Worm (Caenorhabditis elegans) whole organism, L3 larva: ENCODE data around the gene R07E3.7.

ENCODE experiments used
- R02D3.7 ChIP-seq: fragments of 150-350 bp; optimal IDR thresholded peaks from 2 replicates; lab custom pipeline; 2014; ENCODE audit warnings: missing biosample characterization, missing genetic modification characterization
- ZK546.5 ChIP-seq: sonication (generic microtip); optimal IDR thresholded peaks from 2 replicates; lab custom pipeline; 2017; ENCODE audit warnings: missing biosample characterization, missing genetic modification characterization
- aly-2 ChIP-seq: fragments of 150-350 bp; optimal IDR thresholded peaks from 2 replicates; lab custom pipeline; 2014; ENCODE audit warnings: missing biosample characterization, missing genetic modification characterization
- ama-1 ChIP-seq: fragments of 150-350 bp; optimal IDR thresholded peaks from 2 replicates; lab custom pipeline; 2018
- ceh-16 ChIP-seq: sonication (generic microtip); optimal IDR thresholded peaks from 2 replicates; lab custom pipeline; 2017; ENCODE audit warnings: missing biosample characterization, missing genetic modification characterization
- ceh-28 ChIP-seq: fragments of 150-350 bp; optimal IDR thresholded peaks from 2 replicates; lab custom pipeline; 2014; ENCODE audit warnings: missing biosample characterization, missing genetic modification reagents, missing genetic modification characterization
- ceh-82 ChIP-seq: fragments of 150-350 bp; optimal IDR thresholded peaks from 2 replicates; lab custom pipeline; 2014; ENCODE audit warnings: missing biosample characterization, missing genetic modification characterization
- ceh-9 ChIP-seq: sonication (generic microtip); optimal IDR thresholded peaks from 2 replicates; lab custom pipeline; 2018; ENCODE audit warnings: missing biosample characterization, missing genetic modification characterization
- daf-12 ChIP-seq: fragments of 150-350 bp; optimal IDR thresholded peaks from 2 replicates; lab custom pipeline; 2014; ENCODE audit warnings: missing biosample characterization, missing genetic modification reagents, missing genetic modification characterization
- elt-1 ChIP-seq: fragments of 150-350 bp; optimal IDR thresholded peaks from 2 replicates; lab custom pipeline; 2014; ENCODE audit warnings: missing biosample characterization, missing genetic modification characterization
- elt-2 ChIP-seq: sonication (generic microtip); optimal IDR thresholded peaks from 2 replicates; lab custom pipeline; 2016; ENCODE audit warnings: missing genetic modification reagents, mild to moderate bottlenecking, missing genetic modification characterization, missing compliant biosample characterization
- elt-3 ChIP-seq, 3 experiments: fragments of 150-350 bp in 1 of 3; sonication (generic microtip) in 2 of 3; optimal IDR thresholded peaks; 2 replicates in 2 of 3; 4 replicates in 1 of 3; lab custom pipeline; 2014 to 2017; ENCODE audit warnings: missing biosample characterization in 3 of 3, missing genetic modification characterization in 3 of 3
- eor-1 ChIP-seq, 2 experiments: fragments of 150-350 bp; optimal IDR thresholded peaks; 2 replicates each; lab custom pipeline; 2014 to 2018; ENCODE audit warnings: missing biosample characterization in 2 of 2, missing genetic modification characterization in 2 of 2
- fkh-10 ChIP-seq: sonication (generic microtip); optimal IDR thresholded peaks from 2 replicates; lab custom pipeline; 2017; ENCODE audit warnings: missing biosample characterization, missing genetic modification reagents, missing genetic modification characterization
- fos-1 ChIP-seq: fragments of 150-350 bp; optimal IDR thresholded peaks from 2 replicates; lab custom pipeline; 2014; ENCODE audit warnings: missing biosample characterization, missing genetic modification characterization
- hmg-11 ChIP-seq: sonication (generic microtip); optimal IDR thresholded peaks from 2 replicates; lab custom pipeline; 2016; ENCODE audit warnings: missing genetic modification characterization, missing compliant biosample characterization
- lin-15B ChIP-seq: fragments of 150-350 bp; optimal IDR thresholded peaks from 2 replicates; lab custom pipeline; 2014; ENCODE audit warnings: missing biosample characterization, missing genetic modification characterization
- lin-39 ChIP-seq: fragments of 150-350 bp; optimal IDR thresholded peaks from 2 replicates; lab custom pipeline; 2018; ENCODE audit warnings: missing biosample characterization, missing genetic modification reagents, missing genetic modification characterization
- mdl-1 ChIP-seq: fragments of 150-350 bp; optimal IDR thresholded peaks from 2 replicates; lab custom pipeline; 2014; ENCODE audit warnings: missing biosample characterization, missing genetic modification characterization
- mml-1 ChIP-seq: fragments of 150-350 bp; sonication (generic microtip); optimal IDR thresholded peaks from 3 replicates; lab custom pipeline; 2014; ENCODE audit warnings: missing biosample characterization, missing genetic modification characterization
- nfya-1 ChIP-seq: sonication (generic microtip); optimal IDR thresholded peaks from 2 replicates; lab custom pipeline; 2017; ENCODE audit warnings: missing genetic modification characterization, mild to moderate bottlenecking, missing compliant biosample characterization, antibody characterized with exemption, moderate library complexity; ENCODE audit not compliant: insufficient read depth
- nhr-11 ChIP-seq: fragments of 150-350 bp; optimal IDR thresholded peaks from 2 replicates; lab custom pipeline; 2014; ENCODE audit warnings: missing biosample characterization, missing genetic modification characterization
- nhr-12 ChIP-seq: fragments of 150-350 bp; optimal IDR thresholded peaks from 2 replicates; lab custom pipeline; 2014; ENCODE audit warnings: missing biosample characterization, missing genetic modification characterization
- nhr-23 ChIP-seq: fragments of 150-350 bp; optimal IDR thresholded peaks from 2 replicates; lab custom pipeline; 2014; ENCODE audit warnings: missing biosample characterization, missing genetic modification reagents, missing genetic modification characterization
- nhr-237 ChIP-seq: fragments of 150-350 bp; optimal IDR thresholded peaks from 2 replicates; lab custom pipeline; 2014; ENCODE audit warnings: missing biosample characterization, missing genetic modification characterization
- nhr-25 ChIP-seq: sonication (generic microtip); optimal IDR thresholded peaks from 2 replicates; lab custom pipeline; 2017; ENCODE audit warnings: missing biosample characterization, missing genetic modification characterization
- nhr-28 ChIP-seq: fragments of 150-350 bp; optimal IDR thresholded peaks from 2 replicates; lab custom pipeline; 2014; ENCODE audit warnings: missing biosample characterization, missing genetic modification characterization
- nhr-43 ChIP-seq: sonication (generic microtip); optimal IDR thresholded peaks from 2 replicates; lab custom pipeline; 2016; ENCODE audit warnings: mild to moderate bottlenecking, missing genetic modification characterization, missing compliant biosample characterization; ENCODE audit not compliant: poor library complexity, severe bottlenecking
- nhr-77 ChIP-seq: fragments of 150-350 bp; optimal IDR thresholded peaks from 2 replicates; lab custom pipeline; 2014; ENCODE audit warnings: missing biosample characterization, missing genetic modification characterization
- pha-4 ChIP-seq: fragments of 150-350 bp; optimal IDR thresholded peaks from 2 replicates; lab custom pipeline; 2014; ENCODE audit warnings: missing biosample characterization, missing genetic modification reagents, missing genetic modification characterization
- pqm-1 ChIP-seq: fragments of 150-350 bp; optimal IDR thresholded peaks from 2 replicates; lab custom pipeline; 2017; ENCODE audit warnings: missing biosample characterization, missing genetic modification characterization, inconsistent platforms
- sea-2 ChIP-seq: fragments of 150-350 bp; sonication (generic microtip); optimal IDR thresholded peaks from 4 replicates; lab custom pipeline; 2014; ENCODE audit warnings: missing biosample characterization, missing genetic modification reagents, missing genetic modification characterization
- skn-1 ChIP-seq: fragments of 150-350 bp; optimal IDR thresholded peaks from 2 replicates; lab custom pipeline; 2014; ENCODE audit warnings: missing biosample characterization, missing genetic modification characterization
- snpc-4 ChIP-seq: fragments of 150-350 bp; optimal IDR thresholded peaks from 2 replicates; lab custom pipeline; 2014; ENCODE audit warnings: missing biosample characterization, missing genetic modification characterization
- tbx-2 ChIP-seq: sonication (generic microtip); optimal IDR thresholded peaks from 2 replicates; lab custom pipeline; 2016; ENCODE audit warnings: mild to moderate bottlenecking, missing genetic modification characterization, missing compliant biosample characterization
- unc-62 ChIP-seq: fragments of 150-350 bp; sonication (generic microtip); optimal IDR thresholded peaks from 4 replicates; lab custom pipeline; 2014; ENCODE audit warnings: missing biosample characterization, missing genetic modification reagents, missing genetic modification characterization
- zag-1 ChIP-seq: fragments of 150-350 bp; optimal IDR thresholded peaks from 2 replicates; lab custom pipeline; 2014; ENCODE audit warnings: missing biosample characterization, missing genetic modification characterization
- ztf-11 ChIP-seq: fragments of 150-350 bp; optimal IDR thresholded peaks from 2 replicates; lab custom pipeline; 2014; ENCODE audit warnings: missing biosample characterization, missing genetic modification characterization

The R07E3.7 gene

ce11 chrX:10393362-10393761 lies 37.8 kb upstream of the R07E3.7 start:
- TF ChIP-seq elt-2 (tag; lab: Kevin White, UChicago): no peak
- TF ChIP-seq daf-12 (tag; lab: Kevin White, UChicago): no peak
- TF ChIP-seq R02D3.7 (tag; lab: Kevin White, UChicago): no peak
- no peak for TF ChIP-seq pqm-1 (tag; lab: Kevin White, UChicago)
- no peak for TF ChIP-seq snpc-4
- TF ChIP-seq nhr-25: peak; percentile 57
- TF ChIP-seq, all 47 proteins: peak for 1

- TF ChIP-seq hmg-11: peak; percentile 2
- TF ChIP-seq nhr-12 (tag; lab: Kevin White, UChicago): no peak
Measured at ce11 chrX:10392792-10393191, 37.2 kb upstream of the R07E3.7 start.

- peak; percentile 9 for TF ChIP-seq elt-2 (tag; lab: Kevin White, UChicago)
- no peak for TF ChIP-seq lin-39 (tag; lab: Kevin White, UChicago)
- peak; percentile 59 for TF ChIP-seq lin-15B (tag; lab: Kevin White, UChicago)
- peak; percentile 86 for TF ChIP-seq nhr-25
- TF ChIP-seq nhr-43 (tag; lab: Kevin White, UChicago): no peak
- no peak for TF ChIP-seq elt-3 (tag; optimal IDR thresholded peaks at IDR 0.05; lab: Kevin White, UChicago)
- no peak for TF ChIP-seq ceh-9
- TF ChIP-seq eor-1 (tag; optimal IDR thresholded peaks at IDR 0.05; lab: Kevin White, UChicago): no peak
- peak; percentile 69 for TF ChIP-seq snpc-4
- TF ChIP-seq pha-4 (tag; lab: Kevin White, UChicago): peak; percentile 6
- TF ChIP-seq fkh-10 (GFP tag; lab: Kevin White, UChicago): no peak
- TF ChIP-seq ceh-28 (tag; lab: Kevin White, UChicago): no peak
- peak; percentile 23 for TF ChIP-seq hmg-11
- TF ChIP-seq ceh-16 (tag; lab: Kevin White, UChicago): no peak
- TF ChIP-seq mdl-1 (tag; lab: Kevin White, UChicago): no peak
- TF ChIP-seq nhr-77: no peak
- no peak for TF ChIP-seq unc-62 (GFP tag; lab: Kevin White, UChicago)
- no peak for TF ChIP-seq nfya-1
- no peak for TF ChIP-seq pqm-1 (tag; lab: Kevin White, UChicago)
- no peak for TF ChIP-seq aly-2
- no peak for TF ChIP-seq ztf-11
- TF ChIP-seq, all 47 proteins: peak for 6
Measured at ce11 chrX:10391174-10391573, 35.6 kb upstream of the R07E3.7 start.

ce11 chrX:10386408-10386807 lies 30.9 kb upstream of the R07E3.7 start, which contains the start of gene dyf-6:
Gene dyf-6 (minus strand): TSS chrX:10386508.
- no peak for TF ChIP-seq snpc-4
- no peak for TF ChIP-seq fkh-10 (GFP tag; lab: Kevin White, UChicago)
- TF ChIP-seq nhr-11 (tag; lab: Kevin White, UChicago): no peak
- TF ChIP-seq ceh-28 (tag; lab: Kevin White, UChicago): no peak
- no peak for TF ChIP-seq zag-1 (tag; lab: Kevin White, UChicago)
- TF ChIP-seq nhr-28 (tag; lab: Kevin White, UChicago): no peak
- no peak for TF ChIP-seq R02D3.7 (tag; lab: Kevin White, UChicago)
- no peak for TF ChIP-seq unc-62 (GFP tag; lab: Kevin White, UChicago)
- no peak for TF ChIP-seq elt-1
- TF ChIP-seq nhr-23 (tag; lab: Kevin White, UChicago): no peak
- no peak for TF ChIP-seq elt-2 (tag; lab: Kevin White, UChicago)
- TF ChIP-seq, all 47 proteins: peak for 0

ce11 chrX:10386001-10386400 lies 30.5 kb upstream of the R07E3.7 start:
- peak; percentile 33 for TF ChIP-seq skn-1 (tag; lab: Kevin White, UChicago)
- no peak for TF ChIP-seq nfya-1

- TF ChIP-seq ztf-11 (no peak), snpc-4 (no peak), ama-1 (lab: Kevin White, UChicago) (no peak), unc-62 (GFP tag; lab: Kevin White, UChicago) (no peak), pqm-1 (tag; lab: Kevin White, UChicago) (peak; percentile 5), nhr-25 (no peak), fos-1 (no peak), ZK546.5 (tag; lab: Kevin White, UChicago) (no peak), lin-15B (tag; lab: Kevin White, UChicago) (no peak), fkh-10 (GFP tag; lab: Kevin White, UChicago) (no peak), mdl-1 (tag; lab: Kevin White, UChicago) (no peak), sea-2 (GFP tag; lab: Kevin White, UChicago) (no peak), tbx-2 (tag; lab: Kevin White, UChicago) (no peak), pha-4 (tag; lab: Kevin White, UChicago) (peak; percentile 32), mml-1 (tag; lab: Kevin White, UChicago) (no peak), daf-12 (tag; lab: Kevin White, UChicago) (no peak), elt-2 (tag; lab: Kevin White, UChicago) (peak; percentile 54), nhr-28 (tag; lab: Kevin White, UChicago) (no peak), nhr-237 (tag; lab: Kevin White, UChicago) (no peak), ceh-82 (no peak)
Measured at ce11 chrX:10379678-10380077, 24.1 kb upstream of the R07E3.7 start, which contains the start of gene rme-4. Gene rme-4 (minus strand): TSS chrX:10379845.
